1 fruit fly cellular context compared by ENCODE assay signal in the genomic region with DNA sequence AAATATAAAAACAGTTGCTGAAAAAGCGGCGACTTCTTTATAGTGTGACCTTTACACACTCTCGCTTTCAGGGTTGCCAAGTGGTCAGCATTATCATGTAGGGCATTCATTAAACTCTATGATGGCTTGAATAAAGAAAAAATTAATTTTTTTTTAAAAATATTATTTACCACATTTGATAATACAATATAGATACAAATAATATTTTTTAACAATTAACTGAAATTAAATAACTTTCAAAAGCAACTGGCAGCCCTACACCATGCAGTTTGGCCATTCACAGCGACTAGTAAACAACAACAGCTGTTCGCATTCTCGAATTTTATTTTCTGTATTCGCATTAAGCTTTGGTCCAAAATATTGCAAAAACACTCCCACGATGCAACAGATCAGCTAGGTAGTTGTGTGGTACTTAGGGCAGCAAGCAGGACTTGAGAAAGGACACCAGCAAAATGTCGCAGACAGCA.
TF ChIP-seq lines count a peak whose summit lies in the region.

A gene (minus strand): TSS at position 61 of the 467 bp plus-strand sequence.
A gene (plus strand): TSS at position 279 of the 467 bp plus-strand sequence.

TF ChIP-seq in whole organism, embryonic, 481 proteins besides CTCF, POLR2A, EP300 and RAD21 (continued from another document and continues in another):
- peak; percentile 35 for TF ChIP-seq CG31365 (tag; optimal IDR thresholded peaks at IDR 0.05; lab: Kevin White, UChicago)
- peak; percentile 96 for TF ChIP-seq slbo (GFP tag; IDR thresholded peaks at IDR 0.05; lab: Robert Waterston, UW)
- peak; percentile 54 for TF ChIP-seq Nf-YB (GFP tag; optimal IDR thresholded peaks at IDR 0.05; lab: Kevin White, UChicago)
- no peak for TF ChIP-seq tna (GFP tag; IDR thresholded peaks at IDR 0.05; lab: Robert Waterston, UW; ENCODE audit: partially characterized antibody)
- TF ChIP-seq tio (GFP tag; optimal IDR thresholded peaks at IDR 0.05; lab: Kevin White, UChicago): no peak
- TF ChIP-seq Antp (GFP tag; optimal IDR thresholded peaks at IDR 0.05; lab: Kevin White, UChicago): peak; percentile 44
- 0 out of 3 replicates have a peak, but pooled peaks have one; percentile 59 for TF ChIP-seq CG11456 (GFP tag; IDR thresholded peaks at IDR 0.05; lab: Robert Waterston, UW)
- no peak for TF ChIP-seq btn (GFP tag; optimal IDR thresholded peaks at IDR 0.05; lab: Kevin White, UChicago)
- TF ChIP-seq h (optimal IDR thresholded peaks at IDR 0.05; lab: Kevin White, UChicago): no peak
- peak; percentile 58 for TF ChIP-seq CG12299 (tag; optimal IDR thresholded peaks at IDR 0.05; lab: Kevin White, UChicago)
- TF ChIP-seq dmrt11E (tag; optimal IDR thresholded peaks at IDR 0.05; lab: Kevin White, UChicago): peak; percentile 93
- peak; percentile 84 for TF ChIP-seq CG8281 (tag; optimal IDR thresholded peaks at IDR 0.05; lab: Kevin White, UChicago)
- TF ChIP-seq Dfd (GFP tag; optimal IDR thresholded peaks at IDR 0.05; lab: Kevin White, UChicago): no peak
- TF ChIP-seq CG1024 (GFP tag; IDR thresholded peaks at IDR 0.05; lab: Robert Waterston, UW): peak; percentile 64
- no peak for TF ChIP-seq nerfin-2 (GFP tag; IDR thresholded peaks at IDR 0.05; lab: Robert Waterston, UW; ENCODE audit: partially characterized antibody)
- TF ChIP-seq gcm2 (GFP tag; optimal IDR thresholded peaks at IDR 0.05; lab: Kevin White, UChicago): peak; percentile 70
- TF ChIP-seq tin (GFP tag; optimal IDR thresholded peaks at IDR 0.05; lab: Kevin White, UChicago): peak; percentile 91
- TF ChIP-seq CG3995 (GFP tag; optimal IDR thresholded peaks at IDR 0.05; lab: Kevin White, UChicago): peak; percentile 56
- peak; percentile 65 for TF ChIP-seq Sry-β (GFP tag; optimal IDR thresholded peaks at IDR 0.05; lab: Kevin White, UChicago)
- no peak for TF ChIP-seq ftz-f1 (GFP tag; optimal IDR thresholded peaks at IDR 0.05; lab: Kevin White, UChicago)
- peak; percentile 20 for TF ChIP-seq salm (tag; optimal IDR thresholded peaks at IDR 0.05; lab: Kevin White, UChicago)
- peak; percentile 54; the same call in 2 of the 3 replicates for TF ChIP-seq Dbx (GFP tag; IDR thresholded peaks at IDR 0.05; lab: Robert Waterston, UW)
- TF ChIP-seq CG3838 (GFP tag; optimal IDR thresholded peaks at IDR 0.05; lab: Kevin White, UChicago): no peak
- peak; percentile 95 for TF ChIP-seq cato (GFP tag; optimal IDR thresholded peaks at IDR 0.05; lab: Kevin White, UChicago; ENCODE audit: borderline replicate concordance)
- peak; percentile 87; the same call in 2 of the 3 replicates for TF ChIP-seq so (GFP tag; IDR thresholded peaks at IDR 0.05; lab: Robert Waterston, UW)
- peak; percentile 76 for TF ChIP-seq CG12071 (GFP tag; optimal IDR thresholded peaks at IDR 0.05; lab: Kevin White, UChicago)
- TF ChIP-seq crp (GFP tag; optimal IDR thresholded peaks at IDR 0.05; lab: Kevin White, UChicago): peak; percentile 57 to 93
- peak; percentile 87 for TF ChIP-seq CG7839 (tag; optimal IDR thresholded peaks at IDR 0.05; lab: Kevin White, UChicago)
- TF ChIP-seq CG17385 (GFP tag; optimal IDR thresholded peaks at IDR 0.05; lab: Kevin White, UChicago): peak; percentile 90
- peak; percentile 86 for TF ChIP-seq sens (GFP tag; lab: Kevin White, UChicago)
- no peak for TF ChIP-seq Sry-δ (GFP tag; optimal IDR thresholded peaks at IDR 0.05; lab: Kevin White, UChicago)
- peak; percentile 22 for TF ChIP-seq CG17186 (GFP tag; optimal IDR thresholded peaks at IDR 0.05; lab: Kevin White, UChicago)
- peak; percentile 51 for TF ChIP-seq CG4820 (GFP tag; optimal IDR thresholded peaks at IDR 0.05; lab: Kevin White, UChicago)
- TF ChIP-seq CG4730 (GFP tag; IDR thresholded peaks at IDR 0.05; lab: Robert Waterston, UW): peak; percentile 97
- TF ChIP-seq lola (GFP tag; optimal IDR thresholded peaks at IDR 0.05; lab: Kevin White, UChicago): peak in 1 of 3 experiments; percentile 73
- TF ChIP-seq Jarid2 (GFP tag; optimal IDR thresholded peaks at IDR 0.05; lab: Kevin White, UChicago): peak; percentile 74
- peak; percentile 76 for TF ChIP-seq fu2 (GFP tag; optimal IDR thresholded peaks at IDR 0.05; lab: Kevin White, UChicago)
- TF ChIP-seq CG17328 (GFP tag; IDR thresholded peaks at IDR 0.05; lab: Robert Waterston, UW): peak; percentile 95
- TF ChIP-seq Taf1 (GFP tag; IDR thresholded peaks at IDR 0.05; lab: Robert Waterston, UW): peak; percentile 95
- peak; percentile 87 for TF ChIP-seq BtbVII (GFP tag; optimal IDR thresholded peaks at IDR 0.05; lab: Kevin White, UChicago)
- no peak for TF ChIP-seq Sox102F (GFP tag; optimal IDR thresholded peaks at IDR 0.05; lab: Kevin White, UChicago)
- TF ChIP-seq CG7786 (GFP tag; optimal IDR thresholded peaks at IDR 0.05; lab: Kevin White, UChicago): peak; percentile 82
- peak; percentile 73 for TF ChIP-seq CG8359 (GFP tag; optimal IDR thresholded peaks at IDR 0.05; lab: Kevin White, UChicago; ENCODE audit: borderline replicate concordance)
- TF ChIP-seq CG14441 (GFP tag; IDR thresholded peaks at IDR 0.05; lab: Robert Waterston, UW): peak; percentile 98
- no peak for TF ChIP-seq Dref (GFP tag; IDR thresholded peaks at IDR 0.05; lab: Robert Waterston, UW)
- peak; percentile 27 for TF ChIP-seq Dp (GFP tag; optimal IDR thresholded peaks at IDR 0.05; lab: Kevin White, UChicago)
- TF ChIP-seq Awh (GFP tag; IDR thresholded peaks at IDR 0.05; lab: Robert Waterston, UW): peak; percentile 95
- TF ChIP-seq Hand (GFP tag; optimal IDR thresholded peaks at IDR 0.05; lab: Kevin White, UChicago): peak; percentile 74
- TF ChIP-seq onecut (GFP tag; IDR thresholded peaks at IDR 0.05; lab: Robert Waterston, UW): peak; percentile 28; the same call in 1 of the 2 replicates
- TF ChIP-seq tgo (GFP tag; IDR thresholded peaks at IDR 0.05; lab: Robert Waterston, UW): peak; percentile 71
- TF ChIP-seq CG12744 (GFP tag; optimal IDR thresholded peaks at IDR 0.05; lab: Kevin White, UChicago): no peak
- peak; percentile 54 for TF ChIP-seq D19A (tag; optimal IDR thresholded peaks at IDR 0.05; lab: Kevin White, UChicago)
- TF ChIP-seq Eip74EF (GFP tag; optimal IDR thresholded peaks at IDR 0.05; lab: Kevin White, UChicago): peak in 1 of 2 experiments; percentile 51
- peak; percentile 39 for TF ChIP-seq disco-r (GFP tag; optimal IDR thresholded peaks at IDR 0.05; lab: Kevin White, UChicago)
- TF ChIP-seq psq (GFP tag; optimal IDR thresholded peaks at IDR 0.05; lab: Kevin White, UChicago): peak; percentile 36
- peak; percentile 40 for TF ChIP-seq kay (GFP tag; optimal IDR thresholded peaks at IDR 0.05; lab: Kevin White, UChicago)
- no peak for TF ChIP-seq Hey (tag; optimal IDR thresholded peaks at IDR 0.05; lab: Kevin White, UChicago)
- no peak for TF ChIP-seq prd (optimal IDR thresholded peaks at IDR 0.05; lab: Kevin White, UChicago)
- TF ChIP-seq prd (GFP tag; IDR thresholded peaks at IDR 0.05; lab: Robert Waterston, UW): peak; percentile 99
- TF ChIP-seq lmd (GFP tag; IDR thresholded peaks at IDR 0.05; lab: Robert Waterston, UW): peak; percentile 64
- TF ChIP-seq stc (GFP tag; IDR thresholded peaks at IDR 0.05; lab: Robert Waterston, UW): peak; percentile 95
- peak; percentile 94 for TF ChIP-seq Rx (GFP tag; IDR thresholded peaks at IDR 0.05; lab: Robert Waterston, UW)
- TF ChIP-seq Lim3 (GFP tag; IDR thresholded peaks at IDR 0.05; lab: Robert Waterston, UW): no peak
- peak; percentile 89 for TF ChIP-seq Nf-YC (tag; optimal IDR thresholded peaks at IDR 0.05; lab: Kevin White, UChicago)
- peak; percentile 76 for TF ChIP-seq ken (GFP tag; IDR thresholded peaks at IDR 0.05; lab: Robert Waterston, UW)
- TF ChIP-seq CG18619 (GFP tag; optimal IDR thresholded peaks at IDR 0.05; lab: Kevin White, UChicago): peak; percentile 87
- TF ChIP-seq seq (GFP tag; IDR thresholded peaks at IDR 0.05; lab: Robert Waterston, UW): peak; percentile 79
- TF ChIP-seq Abd-B (GFP tag; optimal IDR thresholded peaks at IDR 0.05; lab: Kevin White, UChicago): peak; percentile 91
- TF ChIP-seq CG15696 (tag; optimal IDR thresholded peaks at IDR 0.05; lab: Kevin White, UChicago): peak; percentile 97
- no peak for TF ChIP-seq pan (optimal IDR thresholded peaks at IDR 0.05; lab: Kevin White, UChicago)
- peak in 1 of 2 experiments; percentile 98 for TF ChIP-seq pan (GFP tag; optimal IDR thresholded peaks at IDR 0.05 in 1 of 2, IDR thresholded peaks at IDR 0.05 in 1 of 2)
- TF ChIP-seq Hr39 (optimal IDR thresholded peaks at IDR 0.05; lab: Kevin White, UChicago): no peak
- TF ChIP-seq CG17568 (GFP tag; optimal IDR thresholded peaks at IDR 0.05; lab: Kevin White, UChicago): no peak
- peak; percentile 95 for TF ChIP-seq lilli (GFP tag; optimal IDR thresholded peaks at IDR 0.05; lab: Kevin White, UChicago)
- no peak for TF ChIP-seq NC2α (GFP tag; optimal IDR thresholded peaks at IDR 0.05; lab: Kevin White, UChicago)
- no peak for TF ChIP-seq CG3163 (GFP tag; optimal IDR thresholded peaks at IDR 0.05; lab: Kevin White, UChicago)
- TF ChIP-seq amos (GFP tag; IDR thresholded peaks at IDR 0.05; lab: Robert Waterston, UW; ENCODE audit: partially characterized antibody): no peak
- TF ChIP-seq Pdp1 (GFP tag; optimal IDR thresholded peaks at IDR 0.05; lab: Kevin White, UChicago): peak; percentile 14 to 87
- TF ChIP-seq CG10267 (tag; optimal IDR thresholded peaks at IDR 0.05; lab: Kevin White, UChicago): peak; percentile 93
- peak; percentile 87 for TF ChIP-seq unpg (GFP tag; optimal IDR thresholded peaks at IDR 0.05; lab: Kevin White, UChicago)
- peak; percentile 88 for TF ChIP-seq CG3065 (GFP tag; optimal IDR thresholded peaks at IDR 0.05; lab: Kevin White, UChicago)
- peak; percentile 78 for TF ChIP-seq kah (GFP tag; optimal IDR thresholded peaks at IDR 0.05; lab: Kevin White, UChicago)
- TF ChIP-seq CG4617 (GFP tag; optimal IDR thresholded peaks at IDR 0.05; lab: Kevin White, UChicago; ENCODE audit: borderline replicate concordance): peak; percentile 97
- peak; percentile 62 for TF ChIP-seq NfI (GFP tag; optimal IDR thresholded peaks at IDR 0.05; lab: Kevin White, UChicago)
- peak; percentile 88 for TF ChIP-seq CG10209 (GFP tag; optimal IDR thresholded peaks at IDR 0.05; lab: Kevin White, UChicago)
- no peak for TF ChIP-seq nau (GFP tag; optimal IDR thresholded peaks at IDR 0.05; lab: Kevin White, UChicago)
- no peak for TF ChIP-seq Hr78 (GFP tag; optimal IDR thresholded peaks at IDR 0.05; lab: Kevin White, UChicago)
- TF ChIP-seq CG12942 (GFP tag; optimal IDR thresholded peaks at IDR 0.05; lab: Kevin White, UChicago): peak; percentile 93
- peak; percentile 7 for TF ChIP-seq CG18476 (GFP tag; optimal IDR thresholded peaks at IDR 0.05; lab: Kevin White, UChicago)
- peak; percentile 90 for TF ChIP-seq CG11696 (GFP tag; IDR thresholded peaks at IDR 0.05; lab: Robert Waterston, UW)
- peak; percentile 83 for TF ChIP-seq CG12219 (GFP tag; optimal IDR thresholded peaks at IDR 0.05; lab: Kevin White, UChicago)
- TF ChIP-seq ash1 (GFP tag; optimal IDR thresholded peaks at IDR 0.05; lab: Kevin White, UChicago): no peak
- peak; percentile 86 for TF ChIP-seq bcd (GFP tag; optimal IDR thresholded peaks at IDR 0.05; lab: Kevin White, UChicago)
- TF ChIP-seq sima (GFP tag; optimal IDR thresholded peaks at IDR 0.05; lab: Kevin White, UChicago): no peak
- peak; percentile 94 for TF ChIP-seq CG17612 (GFP tag; IDR thresholded peaks at IDR 0.05; lab: Robert Waterston, UW)
- TF ChIP-seq CG10147 (GFP tag; optimal IDR thresholded peaks at IDR 0.05; lab: Kevin White, UChicago): peak; percentile 52
- TF ChIP-seq CG14965 (GFP tag; optimal IDR thresholded peaks at IDR 0.05; lab: Kevin White, UChicago; ENCODE audit: borderline replicate concordance): no peak
- peak; percentile 84 for TF ChIP-seq D19B (GFP tag; optimal IDR thresholded peaks at IDR 0.05; lab: Kevin White, UChicago)
- TF ChIP-seq CG3407 (GFP tag; optimal IDR thresholded peaks at IDR 0.05; lab: Kevin White, UChicago): peak; percentile 94
- TF ChIP-seq gfzf (GFP tag; optimal IDR thresholded peaks at IDR 0.05; lab: Kevin White, UChicago): peak; percentile 43
- TF ChIP-seq fru (optimal IDR thresholded peaks at IDR 0.05; lab: Kevin White, UChicago): no peak
- peak; percentile 97 for TF ChIP-seq CG4424 (GFP tag; optimal IDR thresholded peaks at IDR 0.05; lab: Kevin White, UChicago)
- TF ChIP-seq jing (GFP tag; optimal IDR thresholded peaks at IDR 0.05; lab: Kevin White, UChicago): no peak
- TF ChIP-seq hb (GFP tag; IDR thresholded peaks at IDR 0.05; lab: Robert Waterston, UW; ENCODE audit: partially characterized antibody): no peak
- TF ChIP-seq CG2875 (GFP tag; optimal IDR thresholded peaks at IDR 0.05; lab: Kevin White, UChicago): peak; percentile 63
- peak; percentile 47; the same call in 1 of the 2 replicates for TF ChIP-seq hbn (GFP tag; IDR thresholded peaks at IDR 0.05; lab: Robert Waterston, UW; ENCODE audit: partially characterized antibody)
- no peak for TF ChIP-seq z (GFP tag; IDR thresholded peaks at IDR 0.05; lab: Robert Waterston, UW)
- peak; percentile 18 for TF ChIP-seq Hmx (GFP tag; optimal IDR thresholded peaks at IDR 0.05; lab: Kevin White, UChicago)
- peak; percentile 34 for TF ChIP-seq Side (GFP tag; optimal IDR thresholded peaks at IDR 0.05; lab: Kevin White, UChicago)
- peak; percentile 97 for TF ChIP-seq CG31441 (GFP tag; IDR thresholded peaks at IDR 0.05; lab: Robert Waterston, UW)
- TF ChIP-seq yki (optimal IDR thresholded peaks at IDR 0.05; lab: Kevin White, UChicago): no peak
- no peak for TF ChIP-seq ERR (GFP tag; optimal IDR thresholded peaks at IDR 0.05; lab: Kevin White, UChicago)
- peak; percentile 98 for TF ChIP-seq ind (GFP tag; optimal IDR thresholded peaks at IDR 0.05; lab: Kevin White, UChicago)
- peak; percentile 55 to 76 for TF ChIP-seq Hr51 (GFP tag; optimal IDR thresholded peaks at IDR 0.05; lab: Kevin White, UChicago)
- TF ChIP-seq CG7987 (GFP tag; optimal IDR thresholded peaks at IDR 0.05; lab: Kevin White, UChicago): peak; percentile 85
- no peak for TF ChIP-seq pros (GFP tag; optimal IDR thresholded peaks at IDR 0.05; lab: Kevin White, UChicago)
- TF ChIP-seq emc (GFP tag; optimal IDR thresholded peaks at IDR 0.05; lab: Kevin White, UChicago): no peak
- TF ChIP-seq Asciz (GFP tag; optimal IDR thresholded peaks at IDR 0.05; lab: Kevin White, UChicago): peak; percentile 90
- TF ChIP-seq CG10959 (GFP tag; IDR thresholded peaks at IDR 0.05; lab: Robert Waterston, UW): peak; percentile 34; the same call in 1 of the 2 replicates
- peak; percentile 6 for TF ChIP-seq CG12236 (GFP tag; optimal IDR thresholded peaks at IDR 0.05; lab: Kevin White, UChicago)
- peak; percentile 87 for TF ChIP-seq cwo (GFP tag; optimal IDR thresholded peaks at IDR 0.05; lab: Kevin White, UChicago)
- TF ChIP-seq CG30431 (GFP tag; optimal IDR thresholded peaks at IDR 0.05; lab: Kevin White, UChicago): peak; percentile 4
- peak; percentile 95 for TF ChIP-seq gcm (GFP tag; optimal IDR thresholded peaks at IDR 0.05; lab: Kevin White, UChicago)
- peak; percentile 90 for TF ChIP-seq CoRest (tag; optimal IDR thresholded peaks at IDR 0.05; lab: Kevin White, UChicago)
